Fruit fly (Drosophila melanogaster): ENCODE data around the gene Vm34Ca.

Vm34Ca gene

DNA sequence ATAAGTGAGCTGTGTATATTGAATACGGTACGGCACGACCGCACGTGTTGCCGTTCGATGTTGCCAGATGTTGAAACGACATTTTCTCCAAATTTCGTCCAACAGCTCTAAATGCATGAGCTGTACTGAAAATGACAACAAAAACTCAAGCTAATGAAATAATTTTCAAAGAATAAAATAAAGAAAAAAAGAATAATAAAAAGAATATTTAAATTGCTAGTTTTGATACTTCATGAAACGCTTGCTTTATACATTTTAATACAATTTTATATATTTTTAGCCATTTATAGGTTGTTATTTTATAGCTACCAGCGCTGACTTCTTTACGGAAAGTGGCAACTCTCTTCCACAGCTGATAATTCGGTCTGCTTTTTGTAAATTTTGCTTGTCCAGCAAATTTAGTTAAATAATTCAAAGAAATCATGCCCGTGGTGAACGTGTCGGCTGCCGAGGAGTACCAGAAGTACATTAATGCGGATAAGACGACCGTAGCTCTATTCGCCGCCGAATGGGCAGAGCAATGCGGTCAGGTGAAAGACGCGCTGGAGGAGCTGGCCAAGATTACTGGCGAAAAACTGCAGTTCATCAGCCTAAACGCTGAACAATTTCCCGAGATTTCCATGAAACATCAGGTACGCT, 45.2 kb downstream of the Vm34Ca start, which contains the start of the genes Nnp-1 and Grx3 (continued):
- TF ChIP-seq net (GFP tag; optimal IDR thresholded peaks at IDR 0.05): no peak
- TF ChIP-seq CG15336 (GFP tag; IDR thresholded peaks at IDR 0.05): no peak
- no peak for TF ChIP-seq salr (GFP tag; optimal IDR thresholded peaks at IDR 0.05)
- no peak for TF ChIP-seq CG8119 (GFP tag; IDR thresholded peaks at IDR 0.05)
- TF ChIP-seq CG6276 (GFP tag; optimal IDR thresholded peaks at IDR 0.05): no peak
- no peak for TF ChIP-seq CG16779 (tag; optimal IDR thresholded peaks at IDR 0.05)
- peak; percentile 26 for TF ChIP-seq CG11902 (GFP tag; optimal IDR thresholded peaks at IDR 0.05)
- no peak for TF ChIP-seq Eip78C (GFP tag)

- no peak for TF ChIP-seq CG34406 (GFP tag; optimal IDR thresholded peaks at IDR 0.05)
- TF ChIP-seq CG3919 (GFP tag; optimal IDR thresholded peaks at IDR 0.05): no peak
- no peak for TF ChIP-seq Gug (GFP tag; IDR thresholded peaks at IDR 0.05)
- TF ChIP-seq Ets96B (tag; optimal IDR thresholded peaks at IDR 0.05): no peak
- TF ChIP-seq CG8632 (GFP tag; optimal IDR thresholded peaks at IDR 0.05): no peak
- no peak for TF ChIP-seq Met (GFP tag; optimal IDR thresholded peaks at IDR 0.05)
- TF ChIP-seq CG6163 (GFP tag; IDR thresholded peaks at IDR 0.05): no peak
- no peak for TF ChIP-seq fkh (GFP tag; optimal IDR thresholded peaks at IDR 0.05)
- TF ChIP-seq CG8319 (GFP tag; optimal IDR thresholded peaks at IDR 0.05): no peak
- no peak for TF ChIP-seq Blimp-1 (GFP tag; optimal IDR thresholded peaks at IDR 0.05)
- no peak for TF ChIP-seq fd59A (GFP tag; optimal IDR thresholded peaks at IDR 0.05)
- TF ChIP-seq dac (GFP tag; optimal IDR thresholded peaks at IDR 0.05): no peak
- TF ChIP-seq acj6 (GFP tag; optimal IDR thresholded peaks at IDR 0.05): no peak
- no peak for TF ChIP-seq Ets21C (GFP tag; optimal IDR thresholded peaks at IDR 0.05)
- TF ChIP-seq CG6854 (GFP tag; optimal IDR thresholded peaks at IDR 0.05): no peak
- TF ChIP-seq CG9139 (GFP tag; optimal IDR thresholded peaks at IDR 0.05): no peak
These were observed 48.5 kb downstream of the Vm34Ca start for dm6 chr2L:13362953-13363352.

- TF ChIP-seq CG4318 (GFP tag; optimal IDR thresholded peaks at IDR 0.05): no peak
- no peak for TF ChIP-seq CG7368 (GFP tag; optimal IDR thresholded peaks at IDR 0.05)
- no peak for TF ChIP-seq spab (GFP tag; optimal IDR thresholded peaks at IDR 0.05)
- no peak for TF ChIP-seq CG3919 (GFP tag; optimal IDR thresholded peaks at IDR 0.05)
- no peak for TF ChIP-seq CG8632 (GFP tag; optimal IDR thresholded peaks at IDR 0.05)
- TF ChIP-seq CG8119 (GFP tag; IDR thresholded peaks at IDR 0.05): no peak
- no peak for TF ChIP-seq Hr4 (GFP tag; optimal IDR thresholded peaks at IDR 0.05)
- TF ChIP-seq salr (GFP tag; optimal IDR thresholded peaks at IDR 0.05): no peak
- TF ChIP-seq ss (GFP tag; optimal IDR thresholded peaks at IDR 0.05): no peak
- no peak for TF ChIP-seq net (GFP tag; optimal IDR thresholded peaks at IDR 0.05)
- TF ChIP-seq achi (GFP tag; optimal IDR thresholded peaks at IDR 0.05): no peak
- TF ChIP-seq CG11762 (GFP tag; optimal IDR thresholded peaks at IDR 0.05; ENCODE audit: insufficient read depth): no peak
- TF ChIP-seq Blimp-1 (GFP tag; optimal IDR thresholded peaks at IDR 0.05): no peak
- TF ChIP-seq Smox (GFP tag; optimal IDR thresholded peaks at IDR 0.05): no peak
- TF ChIP-seq CG10669 (GFP tag; optimal IDR thresholded peaks at IDR 0.05): no peak
- TF ChIP-seq eg (GFP tag; IDR thresholded peaks at IDR 0.05): no peak
- TF ChIP-seq OdsH (GFP tag; optimal IDR thresholded peaks at IDR 0.05): no peak
- TF ChIP-seq topi (GFP tag; optimal IDR thresholded peaks at IDR 0.05): no peak
- no peak for TF ChIP-seq pdm3 (GFP tag; optimal IDR thresholded peaks at IDR 0.05)
- TF ChIP-seq CG6854 (GFP tag; optimal IDR thresholded peaks at IDR 0.05): no peak
These were observed 50.0 kb downstream of the Vm34Ca start, which contains the start of gene CG9377 for dm6 chr2L:13361465-13361864. Gene CG9377 (minus strand): TSS chr2L:13361565.
